Worm (Caenorhabditis elegans): ENCODE measurements around the gene T01B7.13.

The T01B7.13 gene

DNA sequence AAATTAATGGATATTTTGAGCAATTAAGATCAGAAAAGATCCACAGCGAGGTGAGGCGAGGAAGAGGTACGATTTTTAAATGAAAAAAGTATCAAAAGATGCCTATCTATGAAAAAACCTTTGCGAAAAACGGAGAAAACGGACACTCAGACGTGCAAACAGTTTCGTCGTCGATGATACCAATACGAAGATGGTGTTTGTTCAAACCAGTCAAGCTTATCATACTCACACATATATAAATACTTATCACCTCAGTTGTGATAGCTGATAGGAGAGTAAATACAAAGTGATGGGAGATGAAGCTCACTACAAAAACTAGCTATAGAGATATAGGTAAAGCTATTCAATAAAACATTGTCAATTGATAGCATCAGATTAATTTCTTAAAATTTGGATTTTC, 35.4 kb upstream of the T01B7.13 start:
- TF ChIP-seq ztf-16 (tag; optimal IDR thresholded peaks at IDR 0.05): no peak

ce11 chrII:8683933-8684332, 31.3 kb upstream of the T01B7.13 start:
- TF ChIP-seq unc-86 (tag; optimal IDR thresholded peaks at IDR 0.05) (peak; percentile 8), fkh-6 (tag; optimal IDR thresholded peaks at IDR 0.05) (no peak), odd-2 (tag; optimal IDR thresholded peaks at IDR 0.05) (no peak), ceh-6 (GFP tag; optimal IDR thresholded peaks at IDR 0.05) (no peak), ahr-1 (tag; optimal IDR thresholded peaks at IDR 0.05) (no peak), nhr-11 (tag; optimal IDR thresholded peaks at IDR 0.05) (no peak), ceh-2 (tag; optimal IDR thresholded peaks at IDR 0.05) (no peak), sdc-2 (tag; optimal IDR thresholded peaks at IDR 0.05) (no peak), ceh-9 (tag; optimal IDR thresholded peaks at IDR 0.05) (no peak), ceh-14 (tag; optimal IDR thresholded peaks at IDR 0.05) (peak; percentile 7), pat-9 (tag; optimal IDR thresholded peaks at IDR 0.05) (no peak), C08G9.2 (tag; optimal IDR thresholded peaks at IDR 0.05) (no peak), ceh-31 (tag; optimal IDR thresholded peaks at IDR 0.05) (no peak), Y22D7AL.16 (tag; optimal IDR thresholded peaks at IDR 0.05) (no peak), sox-2 (GFP tag; IDR thresholded peaks at IDR 0.05) (no peak), ceh-22 (tag; optimal IDR thresholded peaks at IDR 0.05) (no peak), ama-1 (optimal IDR thresholded peaks at IDR 0.05) (no peak), madf-2 (tag; optimal IDR thresholded peaks at IDR 0.05) (no peak), lin-11 (tag; optimal IDR thresholded peaks at IDR 0.05) (no peak), elt-2 (tag; optimal IDR thresholded peaks at IDR 0.05) (no peak), che-1 (tag; optimal IDR thresholded peaks at IDR 0.05) (no peak), F13H6.1 (tag; optimal IDR thresholded peaks at IDR 0.05) (no peak), elt-4 (tag; optimal IDR thresholded peaks at IDR 0.05) (no peak), unc-42 (tag; optimal IDR thresholded peaks at IDR 0.05) (peak; percentile 37)

DNA sequence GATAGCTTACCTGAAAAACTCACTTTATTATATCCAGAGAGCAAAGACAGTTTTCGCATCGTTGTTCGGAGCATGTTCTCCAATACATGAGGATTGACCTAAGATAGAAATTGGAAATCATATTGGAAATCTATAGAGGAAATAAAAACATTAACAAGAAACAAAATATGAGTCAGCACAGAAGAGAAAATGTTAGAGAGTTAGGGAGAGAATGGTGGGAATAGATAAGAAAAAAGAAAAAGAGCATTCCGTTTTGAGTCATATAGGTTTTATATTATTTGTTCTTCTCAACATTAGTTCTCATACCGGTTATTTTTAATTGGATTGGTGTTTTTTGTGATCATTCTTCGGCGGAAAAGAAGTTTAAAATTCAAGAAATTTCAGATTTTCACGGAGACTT, 30.4 kb upstream of the T01B7.13 start, which contains the start of gene hgap-2:
Gene hgap-2 (minus strand): TSS at position 101 of the 400 bp plus-strand sequence.
- no peak for TF ChIP-seq sox-4 (tag; optimal IDR thresholded peaks at IDR 0.05)
- TF ChIP-seq hlh-8 (tag; optimal IDR thresholded peaks at IDR 0.05): no peak
- TF ChIP-seq ceh-45 (GFP tag; IDR thresholded peaks at IDR 0.05): no peak
- TF ChIP-seq sox-2 (GFP tag; IDR thresholded peaks at IDR 0.05): no peak
- no peak for TF ChIP-seq T23F11.4 (GFP tag; optimal IDR thresholded peaks at IDR 0.05)
- no peak for TF ChIP-seq rnt-1 (tag; optimal IDR thresholded peaks at IDR 0.05)
- TF ChIP-seq fkh-10 (GFP tag; optimal IDR thresholded peaks at IDR 0.05): no peak
- TF ChIP-seq unc-55 (GFP tag; optimal IDR thresholded peaks at IDR 0.05): no peak
- no peak for TF ChIP-seq sdc-2 (tag; optimal IDR thresholded peaks at IDR 0.05)
- no peak for TF ChIP-seq ceh-18 (tag; optimal IDR thresholded peaks at IDR 0.05)
- TF ChIP-seq pat-9 (tag; optimal IDR thresholded peaks at IDR 0.05): no peak

- TF ChIP-seq ttx-3 (tag; optimal IDR thresholded peaks at IDR 0.05) (no peak), elt-2 (tag; optimal IDR thresholded peaks at IDR 0.05) (no peak)
Measured at ce11 chrII:8685623-8686022, 29.6 kb upstream of the T01B7.13 start, which contains the start of gene C34C6.9. C34C6.9 (plus strand) TSS chrII:8685923.

ce11 chrII:8691344-8691960, 23.7 kb upstream of the T01B7.13 start, which contains the start of gene C34C6.3:
C34C6.3 (plus strand) TSS chrII:8691910.
- no peak for TF ChIP-seq zip-5 (tag; optimal IDR thresholded peaks at IDR 0.05)
- no peak for TF ChIP-seq C38D4.7 (GFP tag; optimal IDR thresholded peaks at IDR 0.05)

Measured in whole organism, late embryonic.